Fruit fly (Drosophila melanogaster): ENCODE results near the gene Dad.

The Dad gene

DNA sequence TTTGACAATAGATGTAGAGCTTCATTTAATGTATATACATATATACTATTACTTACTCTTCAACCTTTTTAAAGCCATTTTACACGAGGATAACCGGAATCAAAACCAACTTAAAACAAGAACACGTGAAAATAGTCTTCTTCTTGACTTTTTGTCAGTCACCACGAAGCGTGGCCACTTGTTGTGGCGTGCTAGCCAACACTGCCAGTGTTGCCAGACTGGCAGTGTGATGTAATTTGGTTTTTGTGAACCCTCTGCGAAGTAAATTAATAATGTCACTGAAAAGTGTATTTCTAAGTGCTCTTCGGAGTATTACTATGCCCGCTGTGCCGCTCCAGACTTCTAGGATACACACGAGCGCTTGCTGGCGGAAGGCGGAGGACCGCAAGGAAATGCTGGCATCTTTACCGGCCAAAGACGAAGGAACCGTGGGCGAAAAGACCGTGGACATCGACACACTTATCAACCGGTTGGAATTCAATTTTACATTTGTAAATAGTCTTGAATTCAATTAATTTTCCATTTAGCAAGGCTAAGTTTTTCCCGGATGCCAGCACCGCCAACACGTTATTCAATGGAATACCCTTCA is 18.8 kb downstream of the Dad start, which contains the start of the genes Ns1 and mRpS11 (continued):
- TF ChIP-seq Sox100B (GFP tag; optimal IDR thresholded peaks at IDR 0.05), result no peak
- TF ChIP-seq CG1832 (GFP tag; optimal IDR thresholded peaks at IDR 0.05), result no peak
- TF ChIP-seq Six4 (GFP tag; optimal IDR thresholded peaks at IDR 0.05), result no peak
- TF ChIP-seq CG3281 (GFP tag; optimal IDR thresholded peaks at IDR 0.05), result peak; percentile 34
- peak; percentile 2 for TF ChIP-seq CG17359 (tag; optimal IDR thresholded peaks at IDR 0.05)
- TF ChIP-seq CG6689 (GFP tag; IDR thresholded peaks at IDR 0.05), result no peak
- TF ChIP-seq zf30C (GFP tag; optimal IDR thresholded peaks at IDR 0.05), result no peak
- TF ChIP-seq bowl (GFP tag; IDR thresholded peaks at IDR 0.05), result no peak
- no peak for TF ChIP-seq nau (GFP tag; optimal IDR thresholded peaks at IDR 0.05)
- TF ChIP-seq ssp (GFP tag; IDR thresholded peaks at IDR 0.05), result no peak
- no peak for TF ChIP-seq slp2 (GFP tag; optimal IDR thresholded peaks at IDR 0.05)
- TF ChIP-seq B-H1 (GFP tag; IDR thresholded peaks at IDR 0.05), result no peak
- peak; percentile 7 for TF ChIP-seq CG13775 (GFP tag; optimal IDR thresholded peaks at IDR 0.05)
- peak; percentile 87; the same call in 2 of the 3 replicates for TF ChIP-seq CG34422 (GFP tag; IDR thresholded peaks at IDR 0.05)
- TF ChIP-seq ara (GFP tag; IDR thresholded peaks at IDR 0.05), result no peak
- peak; percentile 61 for TF ChIP-seq NC2β (GFP tag; optimal IDR thresholded peaks at IDR 0.05)
- TF ChIP-seq pita (GFP tag; optimal IDR thresholded peaks at IDR 0.05), result no peak
- peak; percentile 69; the same call in 1 of the 2 replicates for TF ChIP-seq NFAT (GFP tag; IDR thresholded peaks at IDR 0.05)
- TF ChIP-seq ranshi (GFP tag; IDR thresholded peaks at IDR 0.05), result peak; percentile 45; the same call in 1 of the 2 replicates
- TF ChIP-seq CG3995 (GFP tag; optimal IDR thresholded peaks at IDR 0.05), result peak; percentile 73
- TF ChIP-seq CG31365 (tag; optimal IDR thresholded peaks at IDR 0.05), result no peak
- TF ChIP-seq Xbp1 (GFP tag; optimal IDR thresholded peaks at IDR 0.05), result peak; percentile 41
- peak; percentile 50; the same call in 1 of the 2 replicates for TF ChIP-seq chm (GFP tag; IDR thresholded peaks at IDR 0.05)
- TF ChIP-seq CG17361 (GFP tag; IDR thresholded peaks at IDR 0.05), result 0 out of 3 replicates have a peak, but pooled peaks have one; percentile 35
- peak; percentile 38 for TF ChIP-seq CG4282 (GFP tag; optimal IDR thresholded peaks at IDR 0.05)
- no peak for TF ChIP-seq CG16815 (GFP tag; optimal IDR thresholded peaks at IDR 0.05)
- TF ChIP-seq CG10565 (GFP tag; optimal IDR thresholded peaks at IDR 0.05), result no peak
- TF ChIP-seq dysf (GFP tag; IDR thresholded peaks at IDR 0.05), result no peak
- peak; percentile 14 for TF ChIP-seq CG13424 (tag; optimal IDR thresholded peaks at IDR 0.05)
- peak; percentile 28; the same call in 1 of the 2 replicates for TF ChIP-seq ato (GFP tag; IDR thresholded peaks at IDR 0.05; ENCODE audit: partially characterized antibody)
- no peak for TF ChIP-seq danr (GFP tag; IDR thresholded peaks at IDR 0.05)
- TF ChIP-seq Bteb2 (GFP tag; optimal IDR thresholded peaks at IDR 0.05), result no peak
- TF ChIP-seq CG9727 (GFP tag; optimal IDR thresholded peaks at IDR 0.05), result no peak
- no peak for TF ChIP-seq CG15696 (tag; optimal IDR thresholded peaks at IDR 0.05)
- TF ChIP-seq CG1024 (GFP tag; IDR thresholded peaks at IDR 0.05), result no peak
- TF ChIP-seq CG14965 (GFP tag; optimal IDR thresholded peaks at IDR 0.05; ENCODE audit: borderline replicate concordance), result no peak
- TF ChIP-seq C15 (GFP tag; IDR thresholded peaks at IDR 0.05), result no peak
- no peak for TF ChIP-seq CG7928 (GFP tag; optimal IDR thresholded peaks at IDR 0.05)
- no peak for TF ChIP-seq ab (GFP tag; optimal IDR thresholded peaks at IDR 0.05)
- no peak for TF ChIP-seq hkb (optimal IDR thresholded peaks at IDR 0.05)
- peak; percentile 52; the same call in 1 of the 2 replicates for TF ChIP-seq hkb (GFP tag; IDR thresholded peaks at IDR 0.05)
- no peak for TF ChIP-seq Asciz (GFP tag; optimal IDR thresholded peaks at IDR 0.05)
- no peak for TF ChIP-seq CG15011 (GFP tag; optimal IDR thresholded peaks at IDR 0.05)
- no peak for TF ChIP-seq CG7357 (GFP tag; IDR thresholded peaks at IDR 0.05)
- TF ChIP-seq tap (tag; optimal IDR thresholded peaks at IDR 0.05), result no peak

Measured in whole organism, embryonic.